Fruit fly (Drosophila melanogaster) whole organism, embryonic: ENCODE measurements around the gene fok.
A peak's percentile ranks its signal among the peaks of the same experiment; 100 is the strongest.

Experiments used
- Asciz ChIP-seq: fragments of 200-800 bp; sonication (Bioruptor generic); optimal IDR thresholded peaks from 2 replicates; lab custom pipeline; 2017; ENCODE audit warnings: missing biosample characterization, mild to moderate bottlenecking, missing genetic modification characterization, missing genetic modification reagents
- C15 ChIP-seq: fragments of 200-800 bp; sonication (Bioruptor generic); IDR thresholded peaks from 3 replicates; pipeline ENCODE4 v1.3.6; 2022; ENCODE audit warnings: missing biosample characterization, missing genetic modification characterization
- CG1024 ChIP-seq: fragments of 200-800 bp; sonication (Bioruptor generic); IDR thresholded peaks from 2 replicates; pipeline ENCODE4 v1.3.6; 2022; ENCODE audit warnings: missing biosample characterization, missing genetic modification characterization
- CG10267 ChIP-seq: fragments of 200-800 bp; sonication (Bioruptor generic); optimal IDR thresholded peaks from 2 replicates; lab custom pipeline; 2018; ENCODE audit warnings: missing biosample characterization, mild to moderate bottlenecking, missing genetic modification characterization, moderate library complexity
- CG10959 ChIP-seq: fragments of 200-800 bp; sonication (Bioruptor generic); IDR thresholded peaks from 2 replicates; pipeline ENCODE4 v1.3.6; 2022; ENCODE audit warnings: missing biosample characterization, missing genetic modification characterization
- CG11696 ChIP-seq: fragments of 200-800 bp; sonication (Bioruptor generic); IDR thresholded peaks from 2 replicates; pipeline ENCODE4 v1.3.6; 2022; ENCODE audit warnings: missing biosample characterization, missing genetic modification characterization
- CG12769 ChIP-seq: fragments of 200-800 bp; sonication (Bioruptor generic); optimal IDR thresholded peaks from 2 replicates; lab custom pipeline; 2019; ENCODE audit warnings: missing biosample characterization, mild to moderate bottlenecking, missing genetic modification characterization, moderate library complexity
- CG13287 ChIP-seq: fragments of 200-800 bp; sonication (Bioruptor generic); IDR thresholded peaks from 2 replicates; pipeline ENCODE4 v1.3.6; 2022; ENCODE audit warnings: missing biosample characterization, missing genetic modification characterization; ENCODE audit not compliant: partially characterized antibody
- CG13624 ChIP-seq: fragments of 200-800 bp; sonication (Bioruptor generic); optimal IDR thresholded peaks from 2 replicates; lab custom pipeline; 2016; ENCODE audit warnings: missing biosample characterization, missing genetic modification characterization
- CG15514 ChIP-seq: fragments of 200-800 bp; sonication (Bioruptor generic); optimal IDR thresholded peaks from 3 replicates; lab custom pipeline; 2017; ENCODE audit warnings: missing biosample characterization, missing genetic modification characterization, mild to moderate bottlenecking, moderate library complexity, missing genetic modification reagents
- CG15696 ChIP-seq: fragments of 200-800 bp; sonication (Bioruptor generic); optimal IDR thresholded peaks from 2 replicates; lab custom pipeline; 2019; ENCODE audit warnings: missing biosample characterization, mild to moderate bottlenecking, missing genetic modification characterization, moderate library complexity
- CG17361 ChIP-seq: fragments of 200-800 bp; sonication (Bioruptor generic); IDR thresholded peaks from 3 replicates; pipeline ENCODE4 v1.3.6; 2022; ENCODE audit warnings: missing biosample characterization, missing genetic modification characterization
- CG31365 ChIP-seq: fragments of 200-800 bp; sonication (Bioruptor generic); optimal IDR thresholded peaks from 2 replicates; lab custom pipeline; 2018; ENCODE audit warnings: missing biosample characterization, mild to moderate bottlenecking, missing genetic modification characterization
- CG32532 ChIP-seq: fragments of 200-800 bp; sonication (Bioruptor generic); IDR thresholded peaks from 2 replicates; pipeline ENCODE4 v1.3.6; 2022; ENCODE audit warnings: missing biosample characterization, missing genetic modification characterization
- CG3407 ChIP-seq: fragments of 200-800 bp; sonication (Bioruptor generic); optimal IDR thresholded peaks from 2 replicates; lab custom pipeline; 2018; ENCODE audit warnings: missing biosample characterization, mild to moderate bottlenecking, missing genetic modification characterization
- CG34224 ChIP-seq: fragments of 200-800 bp; sonication (Bioruptor generic); IDR thresholded peaks from 3 replicates; pipeline ENCODE4 v1.3.6; 2022; ENCODE audit warnings: missing biosample characterization, missing genetic modification characterization; ENCODE audit not compliant: partially characterized antibody
- CG43689 ChIP-seq: fragments of 200-800 bp; sonication (Bioruptor generic); IDR thresholded peaks from 2 replicates; pipeline ENCODE4 v1.3.6; 2022; ENCODE audit warnings: missing biosample characterization, missing genetic modification characterization
- CG4617 ChIP-seq: fragments of 200-800 bp; sonication (Bioruptor generic); optimal IDR thresholded peaks from 3 replicates; lab custom pipeline; 2016; ENCODE audit warnings: missing biosample characterization, missing genetic modification characterization, borderline replicate concordance
- CG5245 ChIP-seq: fragments of 200-800 bp; sonication (Bioruptor generic); optimal IDR thresholded peaks from 3 replicates; lab custom pipeline; 2016; ENCODE audit warnings: missing biosample characterization, missing genetic modification characterization
- CG8478 ChIP-seq: fragments of >200 bp; optimal IDR thresholded peaks from 2 replicates; lab custom pipeline; 2018
- CG9727 ChIP-seq: fragments of 200-800 bp; sonication (Bioruptor generic); optimal IDR thresholded peaks from 3 replicates; lab custom pipeline; 2017; ENCODE audit warnings: missing biosample characterization, mild to moderate bottlenecking, missing genetic modification characterization
- CrebB ChIP-seq: fragments of 200-800 bp; sonication (Bioruptor generic); optimal IDR thresholded peaks from 3 replicates; lab custom pipeline; 2018; ENCODE audit warnings: missing biosample characterization, mild to moderate bottlenecking, missing genetic modification characterization
- D ChIP-seq, 2 experiments: fragments of 200-800 bp in 1 of 2; fragments of >200 bp in 1 of 2; sonication (Bioruptor generic) in 1 of 2; optimal IDR thresholded peaks; 2 replicates in 1 of 2; 3 replicates in 1 of 2; lab custom pipeline; 2017; ENCODE audit warnings: mild to moderate bottlenecking in 1 of 2, missing biosample characterization in 1 of 2, missing genetic modification characterization in 1 of 2, missing genetic modification reagents in 1 of 2
- Dek ChIP-seq: fragments of 200-800 bp; sonication (Bioruptor generic); optimal IDR thresholded peaks from 3 replicates; lab custom pipeline; 2019; ENCODE audit warnings: missing biosample characterization, mild to moderate bottlenecking, missing genetic modification characterization, moderate library complexity
- Dref ChIP-seq: fragments of 200-800 bp; sonication (Bioruptor generic); IDR thresholded peaks from 2 replicates; pipeline ENCODE4 v1.3.6; 2022; ENCODE audit warnings: missing biosample characterization, missing genetic modification characterization
- E2f1 ChIP-seq: fragments of 200-800 bp; sonication (Bioruptor generic); IDR thresholded peaks from 2 replicates; pipeline ENCODE4 v1.3.6; 2022; ENCODE audit warnings: missing biosample characterization, missing genetic modification characterization
- E2f2 ChIP-seq: fragments of 200-800 bp; sonication (Bioruptor generic); IDR thresholded peaks from 2 replicates; pipeline ENCODE4 v1.3.6; 2022; ENCODE audit warnings: missing biosample characterization, missing genetic modification characterization
- Elba2 ChIP-seq: fragments of 200-800 bp; sonication (Bioruptor generic); optimal IDR thresholded peaks from 3 replicates; lab custom pipeline; 2016; ENCODE audit warnings: missing biosample characterization, missing genetic modification characterization
- H2.0 ChIP-seq: fragments of 200-800 bp; sonication (Bioruptor generic); IDR thresholded peaks from 2 replicates; pipeline ENCODE4 v1.3.6; 2022; ENCODE audit warnings: missing biosample characterization, missing genetic modification characterization
- HLH4C ChIP-seq: fragments of 200-800 bp; sonication (Bioruptor generic); IDR thresholded peaks from 3 replicates; pipeline ENCODE4 v1.3.6; 2022; ENCODE audit warnings: missing biosample characterization, missing genetic modification characterization; ENCODE audit not compliant: partially characterized antibody
- HmgD ChIP-seq: fragments of 200-800 bp; sonication (Bioruptor generic); optimal IDR thresholded peaks from 3 replicates; lab custom pipeline; 2016; ENCODE audit warnings: missing biosample characterization, missing genetic modification characterization
- Lpt ChIP-seq: fragments of >200 bp; optimal IDR thresholded peaks from 2 replicates; lab custom pipeline; 2018; ENCODE audit warnings: missing biosample characterization, missing genetic modification characterization
- Neu2 ChIP-seq: fragments of 200-800 bp; sonication (Bioruptor generic); optimal IDR thresholded peaks from 3 replicates; lab custom pipeline; 2016; ENCODE audit warnings: missing biosample characterization, missing genetic modification characterization, borderline replicate concordance
- Scr ChIP-seq: fragments of 200-800 bp; sonication (Bioruptor generic); IDR thresholded peaks from 2 replicates; pipeline ENCODE4 v1.3.6; 2022; ENCODE audit warnings: missing biosample characterization, missing genetic modification characterization; ENCODE audit not compliant: partially characterized antibody
- Sox100B ChIP-seq: fragments of 200-800 bp; sonication (Bioruptor generic); optimal IDR thresholded peaks from 3 replicates; lab custom pipeline; 2018; ENCODE audit warnings: missing biosample characterization, mild to moderate bottlenecking, missing genetic modification characterization
- Sry-δ ChIP-seq: fragments of 200-800 bp; sonication (Bioruptor generic); optimal IDR thresholded peaks from 2 replicates; lab custom pipeline; 2016; ENCODE audit warnings: missing biosample characterization, missing genetic modification characterization
- ac ChIP-seq: fragments of 200-800 bp; sonication (Bioruptor generic); optimal IDR thresholded peaks from 3 replicates; lab custom pipeline; 2017; ENCODE audit warnings: missing biosample characterization, mild to moderate bottlenecking, missing genetic modification characterization
- crp ChIP-seq, 2 experiments: fragments of 200-800 bp; sonication (Bioruptor generic); optimal IDR thresholded peaks; 2 replicates in 1 of 2; 3 replicates in 1 of 2; lab custom pipeline; 2017; ENCODE audit warnings: missing biosample characterization in 2 of 2, missing genetic modification characterization in 2 of 2, mild to moderate bottlenecking in 1 of 2, moderate library complexity in 1 of 2
- dysf ChIP-seq: fragments of 200-800 bp; sonication (Bioruptor generic); IDR thresholded peaks from 3 replicates; pipeline ENCODE4 v1.3.6; 2022; ENCODE audit warnings: missing biosample characterization, missing genetic modification characterization
- eyg ChIP-seq: fragments of 200-800 bp; sonication (Bioruptor generic); optimal IDR thresholded peaks from 3 replicates; lab custom pipeline; 2016; ENCODE audit warnings: missing biosample characterization, missing genetic modification characterization
- fru ChIP-seq: fragments of >200 bp; optimal IDR thresholded peaks from 2 replicates; lab custom pipeline; 2017
- lbe ChIP-seq: fragments of 200-800 bp; sonication (Bioruptor generic); optimal IDR thresholded peaks from 2 replicates; lab custom pipeline; 2016; ENCODE audit warnings: missing biosample characterization, mild to moderate bottlenecking, missing genetic modification characterization
- psq ChIP-seq: fragments of 200-800 bp; sonication (Bioruptor generic); optimal IDR thresholded peaks from 2 replicates; lab custom pipeline; 2017; ENCODE audit warnings: missing biosample characterization, missing genetic modification characterization
- pum ChIP-seq: fragments of 200-800 bp; sonication (Bioruptor generic); optimal IDR thresholded peaks from 2 replicates; lab custom pipeline; 2016; ENCODE audit warnings: missing biosample characterization, missing genetic modification characterization
- ranshi ChIP-seq: fragments of 200-800 bp; sonication (Bioruptor generic); IDR thresholded peaks from 2 replicates; pipeline ENCODE4 v1.3.6; 2022; ENCODE audit warnings: missing biosample characterization, missing genetic modification characterization
- rib ChIP-seq: fragments of 200-800 bp; sonication (Bioruptor generic); IDR thresholded peaks from 2 replicates; pipeline ENCODE4 v1.3.6; 2022; ENCODE audit warnings: missing biosample characterization, missing genetic modification characterization
- toy ChIP-seq: fragments of 200-800 bp; sonication (Bioruptor generic); IDR thresholded peaks from 2 replicates; pipeline ENCODE4 v1.3.6; 2022; ENCODE audit warnings: missing biosample characterization, missing genetic modification characterization
- vnd ChIP-seq: fragments of 200-800 bp; sonication (Bioruptor generic); IDR thresholded peaks from 3 replicates; pipeline ENCODE4 v1.3.6; 2022; ENCODE audit warnings: missing biosample characterization, missing genetic modification characterization; ENCODE audit not compliant: partially characterized antibody
- zen2 ChIP-seq: fragments of 200-800 bp; sonication (Bioruptor generic); IDR thresholded peaks from 3 replicates; pipeline ENCODE4 v1.3.6; 2022; ENCODE audit warnings: missing biosample characterization, missing genetic modification characterization; ENCODE audit not compliant: partially characterized antibody

Gene fok

dm6 chr2L:20065516-20065915 lies 19.4 kb downstream of the fok start, which contains the start of gene vls (continued):
- TF ChIP-seq Sox100B (GFP tag; lab: Kevin White, UChicago), result no peak
- TF ChIP-seq CG11696, result no peak
- no peak for TF ChIP-seq Neu2 (GFP tag; lab: Kevin White, UChicago)
- TF ChIP-seq Scr (GFP tag; lab: Robert Waterston, UW), result peak; percentile 82
- TF ChIP-seq C15 (GFP tag; lab: Robert Waterston, UW), result no peak
- peak; percentile 75 for TF ChIP-seq vnd (GFP tag; lab: Robert Waterston, UW)
- TF ChIP-seq crp (GFP tag; optimal IDR thresholded peaks at IDR 0.05; lab: Kevin White, UChicago), result no peak
- no peak for TF ChIP-seq Elba2 (GFP tag; lab: Kevin White, UChicago)
- no peak for TF ChIP-seq CG4617 (GFP tag; lab: Kevin White, UChicago)
- peak; percentile 68 for TF ChIP-seq Sry-δ (GFP tag; lab: Kevin White, UChicago)
- peak; percentile 12 for TF ChIP-seq CG15514
- no peak for TF ChIP-seq CG9727 (GFP tag; lab: Kevin White, UChicago)
- no peak for TF ChIP-seq CG1024 (GFP tag; lab: Robert Waterston, UW)
- TF ChIP-seq eyg (GFP tag; lab: Kevin White, UChicago), result no peak
- no peak for TF ChIP-seq lbe (GFP tag; lab: Kevin White, UChicago)
- TF ChIP-seq HmgD (GFP tag; lab: Kevin White, UChicago), result no peak
- no peak for TF ChIP-seq ranshi (GFP tag; lab: Robert Waterston, UW)
- TF ChIP-seq HLH4C (GFP tag; lab: Robert Waterston, UW), result peak; percentile 80
- TF ChIP-seq psq (GFP tag; lab: Kevin White, UChicago), result no peak
- no peak for TF ChIP-seq E2f1 (GFP tag; lab: Robert Waterston, UW)
- TF ChIP-seq CG13287, result peak; percentile 86
- TF ChIP-seq Asciz, result no peak
- no peak for TF ChIP-seq CG3407 (GFP tag; lab: Kevin White, UChicago)
- TF ChIP-seq rib (GFP tag; lab: Robert Waterston, UW), result no peak
- TF ChIP-seq CG31365 (tag; lab: Kevin White, UChicago), result no peak
- TF ChIP-seq Dref (GFP tag; lab: Robert Waterston, UW), result peak; percentile 85
- TF ChIP-seq E2f2 (GFP tag; lab: Robert Waterston, UW), result peak; percentile 55
- TF ChIP-seq H2.0 (GFP tag; lab: Robert Waterston, UW), result no peak
- TF ChIP-seq zen2, result peak; percentile 81
- TF ChIP-seq CG34224 (GFP tag; lab: Robert Waterston, UW), result peak; percentile 84

- TF ChIP-seq ac (GFP tag; lab: Kevin White, UChicago) (no peak), toy (GFP tag; lab: Robert Waterston, UW) (no peak), CG9727 (GFP tag; lab: Kevin White, UChicago) (peak; percentile 69), CG32532 (GFP tag; lab: Robert Waterston, UW) (peak; percentile 33; the same call in 1 of the 2 replicates), Lpt (GFP tag; lab: Kevin White, UChicago) (no peak), dysf (GFP tag; lab: Robert Waterston, UW) (peak; percentile 49; the same call in 1 of the 3 replicates), CG10959 (GFP tag; lab: Robert Waterston, UW) (no peak), CG15696 (tag; lab: Kevin White, UChicago) (peak; percentile 39), CG17361 (GFP tag; lab: Robert Waterston, UW) (peak; percentile 84), pum (GFP tag; lab: Kevin White, UChicago) (peak; percentile 67), CrebB (tag; lab: Kevin White, UChicago) (no peak), CG8478 (lab: Kevin White, UChicago) (no peak), crp (GFP tag; optimal IDR thresholded peaks at IDR 0.05; lab: Kevin White, UChicago) (peak in 1 of 2 experiments; percentile 9), Dek (tag; lab: Kevin White, UChicago) (peak; percentile 19), CG13624 (GFP tag; lab: Kevin White, UChicago) (peak; percentile 12), CG5245 (peak; percentile 6), CG10267 (tag; lab: Kevin White, UChicago) (peak; percentile 96), CG12769 (no peak), fru (no peak), D (optimal IDR thresholded peaks at IDR 0.05; lab: Kevin White, UChicago) (no peak), D (GFP tag; optimal IDR thresholded peaks at IDR 0.05; lab: Kevin White, UChicago) (peak; percentile 53), CG43689 (GFP tag; lab: Robert Waterston, UW) (no peak), CG4617 (GFP tag; lab: Kevin White, UChicago) (no peak), Scr (GFP tag; lab: Robert Waterston, UW) (0 out of 2 replicates have a peak, but pooled peaks have one; percentile 8)
Observed at dm6 chr2L:20061018-20061657, 23.7 kb downstream of the fok start, which contains the start of the genes barr and lok. barr (minus strand) TSS chr2L:20061370. lok (plus strand) TSS chr2L:20061422.
